Fruit fly (Drosophila melanogaster) whole organism, embryonic: ENCODE data around the gene MP1.

Experiments used
- Atf3 ChIP-seq: fragments of 200-800 bp; sonication (Bioruptor generic); optimal IDR thresholded peaks from 3 replicates; lab custom pipeline; 2016; ENCODE audit warnings: missing biosample characterization, missing genetic modification characterization
- CG10267 ChIP-seq: fragments of 200-800 bp; sonication (Bioruptor generic); optimal IDR thresholded peaks from 2 replicates; lab custom pipeline; 2018; ENCODE audit warnings: missing biosample characterization, mild to moderate bottlenecking, missing genetic modification characterization, moderate library complexity
- CG11696 ChIP-seq: fragments of 200-800 bp; sonication (Bioruptor generic); IDR thresholded peaks from 2 replicates; pipeline ENCODE4 v1.3.6; 2022; ENCODE audit warnings: missing biosample characterization, missing genetic modification characterization
- CG1233 ChIP-seq: fragments of 200-800 bp; sonication (Bioruptor generic); optimal IDR thresholded peaks from 4 replicates; lab custom pipeline; 2018; ENCODE audit warnings: missing biosample characterization, mild to moderate bottlenecking, missing genetic modification characterization
- CG12659 ChIP-seq: fragments of 200-800 bp; sonication (Bioruptor generic); optimal IDR thresholded peaks from 3 replicates; lab custom pipeline; 2017; ENCODE audit warnings: mild to moderate bottlenecking, missing biosample characterization, missing genetic modification reagents, missing genetic modification characterization
- CG13624 ChIP-seq: fragments of 200-800 bp; sonication (Bioruptor generic); optimal IDR thresholded peaks from 2 replicates; lab custom pipeline; 2016; ENCODE audit warnings: missing biosample characterization, missing genetic modification characterization
- CG14014 ChIP-seq: fragments of 200-800 bp; sonication (Bioruptor generic); IDR thresholded peaks from 2 replicates; pipeline ENCODE4 v1.3.6; 2022; ENCODE audit warnings: missing biosample characterization, missing genetic modification characterization
- CG14710 ChIP-seq: fragments of 200-800 bp; sonication (Bioruptor generic); optimal IDR thresholded peaks from 3 replicates; lab custom pipeline; 2019; ENCODE audit warnings: missing biosample characterization, mild to moderate bottlenecking, missing genetic modification characterization, moderate library complexity
- CG15514 ChIP-seq: fragments of 200-800 bp; sonication (Bioruptor generic); optimal IDR thresholded peaks from 3 replicates; lab custom pipeline; 2017; ENCODE audit warnings: missing biosample characterization, missing genetic modification characterization, mild to moderate bottlenecking, moderate library complexity, missing genetic modification reagents
- CG17829 ChIP-seq: fragments of 200-800 bp; optimal IDR thresholded peaks from 2 replicates; lab custom pipeline; 2019; ENCODE audit warnings: missing biosample characterization, mild to moderate bottlenecking, missing genetic modification characterization, moderate library complexity
- CG2116 ChIP-seq: fragments of 200-800 bp; sonication (Bioruptor generic); optimal IDR thresholded peaks from 3 replicates; lab custom pipeline; 2018; ENCODE audit warnings: missing biosample characterization, mild to moderate bottlenecking, missing genetic modification characterization
- CG2712 ChIP-seq: fragments of 200-800 bp; optimal IDR thresholded peaks from 3 replicates; lab custom pipeline; 2019; ENCODE audit warnings: missing biosample characterization, mild to moderate bottlenecking, missing genetic modification characterization, moderate library complexity
- CG30020 ChIP-seq: fragments of 200-800 bp; optimal IDR thresholded peaks from 2 replicates; lab custom pipeline; 2019; ENCODE audit warnings: missing biosample characterization, mild to moderate bottlenecking, missing genetic modification characterization, moderate library complexity
- CG34376 ChIP-seq: fragments of 200-800 bp; sonication (Bioruptor generic); optimal IDR thresholded peaks from 2 replicates; lab custom pipeline; 2018; ENCODE audit warnings: missing biosample characterization, mild to moderate bottlenecking, missing genetic modification characterization
- CG6689 ChIP-seq: fragments of 200-800 bp; sonication (Bioruptor generic); IDR thresholded peaks from 2 replicates; pipeline ENCODE4 v1.3.6; 2022; ENCODE audit warnings: missing biosample characterization, missing genetic modification characterization
- CG6791 ChIP-seq: fragments of 200-800 bp; sonication (Bioruptor generic); IDR thresholded peaks from 3 replicates; pipeline ENCODE4 v1.3.6; 2022; ENCODE audit warnings: missing biosample characterization, missing genetic modification characterization; ENCODE audit not compliant: partially characterized antibody
- CG8290 ChIP-seq, 3 experiments: fragments of 200-800 bp; sonication (Bioruptor generic); optimal IDR thresholded peaks; 2 replicates each; lab custom pipeline; 2016 to 2019; ENCODE audit warnings: missing biosample characterization in 3 of 3, missing genetic modification characterization in 3 of 3, mild to moderate bottlenecking in 2 of 3, moderate library complexity in 1 of 3
- CG9797 ChIP-seq: fragments of 200-800 bp; sonication (Bioruptor generic); optimal IDR thresholded peaks from 3 replicates; lab custom pipeline; 2018; ENCODE audit warnings: missing biosample characterization, mild to moderate bottlenecking, missing genetic modification characterization
- CTCF ChIP-seq: fragments of 200-800 bp; sonication (Bioruptor generic); optimal IDR thresholded peaks from 2 replicates; lab custom pipeline; 2017; ENCODE audit warnings: missing biosample characterization, mild to moderate bottlenecking, missing genetic modification characterization, moderate library complexity
- CkIIα-i1 ChIP-seq: fragments of 200-800 bp; sonication (Bioruptor generic); IDR thresholded peaks from 2 replicates; pipeline ENCODE4 v1.3.6; 2022; ENCODE audit warnings: missing biosample characterization, missing genetic modification characterization
- HmgD ChIP-seq: fragments of 200-800 bp; sonication (Bioruptor generic); optimal IDR thresholded peaks from 3 replicates; lab custom pipeline; 2016; ENCODE audit warnings: missing biosample characterization, missing genetic modification characterization
- HmgZ ChIP-seq: fragments of 200-800 bp; sonication (Bioruptor generic); optimal IDR thresholded peaks from 2 replicates; lab custom pipeline; 2018; ENCODE audit warnings: missing biosample characterization, mild to moderate bottlenecking, missing genetic modification characterization
- MBD-R2 ChIP-seq: fragments of 200-800 bp; sonication (Bioruptor generic); IDR thresholded peaks from 2 replicates; pipeline ENCODE4 v1.3.6; 2022; ENCODE audit warnings: missing biosample characterization, missing genetic modification characterization
- Max ChIP-seq: fragments of 200-800 bp; sonication (Bioruptor generic); optimal IDR thresholded peaks from 2 replicates; lab custom pipeline; 2016; ENCODE audit warnings: missing biosample characterization, mild to moderate bottlenecking, missing genetic modification characterization
- Nf-YC ChIP-seq: fragments of 200-800 bp; optimal IDR thresholded peaks from 3 replicates; lab custom pipeline; 2019; ENCODE audit warnings: missing biosample characterization, mild to moderate bottlenecking, missing genetic modification characterization, moderate library complexity
- Poxn ChIP-seq: fragments of 200-800 bp; sonication (Bioruptor generic); IDR thresholded peaks from 2 replicates; pipeline ENCODE4 v1.3.6; 2022; ENCODE audit warnings: missing biosample characterization, missing genetic modification characterization
- Sry-δ ChIP-seq: fragments of 200-800 bp; sonication (Bioruptor generic); optimal IDR thresholded peaks from 2 replicates; lab custom pipeline; 2016; ENCODE audit warnings: missing biosample characterization, missing genetic modification characterization
- ara ChIP-seq: fragments of 200-800 bp; sonication (Bioruptor generic); IDR thresholded peaks from 2 replicates; pipeline ENCODE4 v1.3.6; 2022; ENCODE audit warnings: missing biosample characterization, missing genetic modification characterization
- ase ChIP-seq: fragments of 200-800 bp; sonication (Bioruptor generic); IDR thresholded peaks from 3 replicates; pipeline ENCODE4 v1.3.6; 2022; ENCODE audit warnings: missing biosample characterization, missing genetic modification characterization
- ato ChIP-seq: fragments of 200-800 bp; sonication (Bioruptor generic); IDR thresholded peaks from 2 replicates; pipeline ENCODE4 v1.3.6; 2022; ENCODE audit warnings: missing biosample characterization, missing genetic modification characterization; ENCODE audit not compliant: partially characterized antibody
- bbx ChIP-seq: fragments of 200-800 bp; sonication (Bioruptor generic); IDR thresholded peaks from 2 replicates; pipeline ENCODE4 v1.3.6; 2022; ENCODE audit warnings: missing biosample characterization, missing genetic modification characterization; ENCODE audit not compliant: partially characterized antibody
- ci ChIP-seq: fragments of 200-800 bp; sonication (Bioruptor generic); IDR thresholded peaks from 3 replicates; pipeline ENCODE4 v1.3.6; 2022; ENCODE audit warnings: missing biosample characterization, missing genetic modification characterization
- ftz-f1 ChIP-seq: fragments of 200-800 bp; sonication (Bioruptor generic); optimal IDR thresholded peaks from 2 replicates; lab custom pipeline; 2016; ENCODE audit warnings: missing biosample characterization, missing genetic modification characterization
- gfzf ChIP-seq: fragments of 200-800 bp; sonication (Bioruptor generic); optimal IDR thresholded peaks from 2 replicates; lab custom pipeline; 2016; ENCODE audit warnings: missing biosample characterization, mild to moderate bottlenecking, missing genetic modification characterization, moderate library complexity
- mld ChIP-seq: fragments of 200-800 bp; sonication (Bioruptor generic); IDR thresholded peaks from 3 replicates; pipeline ENCODE4 v1.3.6; 2022; ENCODE audit warnings: missing biosample characterization, missing genetic modification characterization; ENCODE audit not compliant: partially characterized antibody
- nmo ChIP-seq: fragments of 200-800 bp; sonication (Bioruptor generic); optimal IDR thresholded peaks from 2 replicates; lab custom pipeline; 2018; ENCODE audit warnings: missing biosample characterization, mild to moderate bottlenecking, missing genetic modification characterization, moderate library complexity
- pfk ChIP-seq: fragments of 200-800 bp; sonication (Bioruptor generic); optimal IDR thresholded peaks from 2 replicates; lab custom pipeline; 2018; ENCODE audit warnings: missing biosample characterization, mild to moderate bottlenecking, missing genetic modification characterization, moderate library complexity
- rib ChIP-seq: fragments of 200-800 bp; sonication (Bioruptor generic); IDR thresholded peaks from 2 replicates; pipeline ENCODE4 v1.3.6; 2022; ENCODE audit warnings: missing biosample characterization, missing genetic modification characterization
- row ChIP-seq: fragments of 200-800 bp; sonication (Bioruptor generic); IDR thresholded peaks from 3 replicates; pipeline ENCODE4 v1.3.6; 2022; ENCODE audit warnings: missing biosample characterization, missing genetic modification characterization
- sna ChIP-seq: fragments of 200-800 bp; sonication (Bioruptor generic); IDR thresholded peaks from 2 replicates; pipeline ENCODE4 v1.3.6; 2022; ENCODE audit warnings: missing biosample characterization, missing genetic modification characterization; ENCODE audit not compliant: partially characterized antibody
- so ChIP-seq: fragments of 200-800 bp; sonication (Bioruptor generic); IDR thresholded peaks from 3 replicates; pipeline ENCODE4 v1.3.6; 2022; ENCODE audit warnings: missing biosample characterization, missing genetic modification characterization
- sob ChIP-seq: fragments of 200-800 bp; sonication (Bioruptor generic); IDR thresholded peaks from 2 replicates; pipeline ENCODE4 v1.3.6; 2022; ENCODE audit warnings: missing biosample characterization, missing genetic modification characterization
- stwl ChIP-seq: fragments of 200-800 bp; sonication (Bioruptor generic); optimal IDR thresholded peaks from 3 replicates; lab custom pipeline; 2018; ENCODE audit warnings: missing biosample characterization, mild to moderate bottlenecking, missing genetic modification characterization, moderate library complexity
- trem ChIP-seq: fragments of 200-800 bp; optimal IDR thresholded peaks from 3 replicates; lab custom pipeline; 2019; ENCODE audit warnings: missing biosample characterization, mild to moderate bottlenecking, missing genetic modification characterization, moderate library complexity

MP1 gene

DNA sequence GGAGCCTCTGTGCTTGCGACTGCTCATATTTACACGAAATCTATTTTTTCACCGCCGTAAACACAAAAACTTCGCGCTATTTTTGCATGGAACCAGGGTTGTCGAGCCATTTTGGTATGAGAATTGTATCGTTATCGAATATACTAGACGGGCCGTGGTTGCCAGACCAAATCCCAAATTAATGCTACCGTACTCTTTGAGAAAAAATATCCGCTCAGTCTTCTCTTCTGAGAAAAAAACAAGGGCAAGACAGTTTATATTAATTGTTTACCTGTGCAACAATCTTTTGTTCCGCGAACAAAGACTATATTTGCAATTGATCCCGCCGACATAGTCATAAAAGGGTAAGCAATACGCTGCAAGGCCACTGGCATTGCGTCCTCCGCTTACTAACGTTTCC lies 29.9 kb downstream of the MP1 start, which contains the start of the genes Skp2 and CG1103 (continued):
- TF ChIP-seq mld (GFP tag; lab: Robert Waterston, UW) (0 out of 3 replicates have a peak, but pooled peaks have one; percentile 46), Nf-YC (tag; lab: Kevin White, UChicago) (peak; percentile 36), nmo (peak; percentile 37), CG34376 (GFP tag; lab: Kevin White, UChicago) (peak; percentile 1), trem (tag; lab: Kevin White, UChicago) (peak; percentile 66), CG6689 (GFP tag; lab: Robert Waterston, UW) (no peak), CG1233 (GFP tag; lab: Kevin White, UChicago) (peak; percentile 11), CkIIα-i1 (no peak), CG30020 (tag; lab: Kevin White, UChicago) (peak; percentile 71), CG13624 (GFP tag; lab: Kevin White, UChicago) (peak; percentile 9), Atf3 (GFP tag; lab: Kevin White, UChicago) (no peak), CG8290 (GFP tag; optimal IDR thresholded peaks at IDR 0.05; lab: Kevin White, UChicago) (peak; percentile 11), CG8290 (tag; optimal IDR thresholded peaks at IDR 0.05; lab: Kevin White, UChicago) (peak in 1 of 2 experiments; percentile 64), bbx (peak; percentile 27; the same call in 1 of the 2 replicates), CG14710 (tag; lab: Kevin White, UChicago) (peak; percentile 22), CG14014 (no peak), ftz-f1 (GFP tag; lab: Kevin White, UChicago) (peak; percentile 83), ara (GFP tag; lab: Robert Waterston, UW) (no peak), gfzf (GFP tag; lab: Kevin White, UChicago) (peak; percentile 78), sob (no peak), Max (GFP tag; lab: Kevin White, UChicago) (no peak), Poxn (GFP tag; lab: Robert Waterston, UW) (no peak), CG11696 (GFP tag; lab: Robert Waterston, UW) (no peak), stwl (tag; lab: Kevin White, UChicago) (peak; percentile 94), so (no peak), sna (GFP tag; lab: Robert Waterston, UW) (peak; percentile 21; the same call in 1 of the 2 replicates), rib (GFP tag; lab: Robert Waterston, UW) (0 out of 2 replicates have a peak, but pooled peaks have one; percentile 51), ase (GFP tag; lab: Robert Waterston, UW) (no peak), pfk (GFP tag; lab: Kevin White, UChicago) (no peak), CG17829 (tag; lab: Kevin White, UChicago) (peak; percentile 26), Sry-δ (GFP tag; lab: Kevin White, UChicago) (peak; percentile 52), CG2712 (peak; percentile 42), HmgD (GFP tag; lab: Kevin White, UChicago) (peak; percentile 23), CG9797 (GFP tag; lab: Kevin White, UChicago) (peak; percentile 68), CTCF (GFP tag; lab: Kevin White, UChicago) (peak; percentile 24), CG6791 (GFP tag; lab: Robert Waterston, UW) (peak; percentile 36; the same call in 1 of the 3 replicates), CG12659 (peak; percentile 62), ci (GFP tag; lab: Robert Waterston, UW) (0 out of 3 replicates have a peak, but pooled peaks have one; percentile 12), HmgZ (tag; lab: Kevin White, UChicago) (peak; percentile 41), row (GFP tag; lab: Robert Waterston, UW) (peak; percentile 51; the same call in 1 of the 3 replicates), CG15514 (GFP tag; lab: Kevin White, UChicago) (peak; percentile 65), MBD-R2 (GFP tag; lab: Robert Waterston, UW) (peak; percentile 89), ato (peak; percentile 43; the same call in 1 of the 2 replicates), CG10267 (tag; lab: Kevin White, UChicago) (peak; percentile 17), CG2116 (GFP tag; lab: Kevin White, UChicago) (peak; percentile 60)
